Fruit fly (Drosophila melanogaster) Kc167 (cell line): ENCODE data around the gene CG17300.

Experiments used
- Myc ChIP-seq: fragments of >200 bp; optimal IDR thresholded peaks from 2 replicates; lab custom pipeline; 2017; ENCODE audit warnings: missing external identifiers
- Sin3A ChIP-seq: fragments of >200 bp; optimal IDR thresholded peaks from 2 replicates; lab custom pipeline; 2018; ENCODE audit warnings: missing external identifiers
- h ChIP-seq: fragments of >200 bp; optimal IDR thresholded peaks from 3 replicates; lab custom pipeline; 2018; ENCODE audit warnings: missing external identifiers
- insv ChIP-seq: fragments of >200 bp; optimal IDR thresholded peaks from 3 replicates; lab custom pipeline; 2018; ENCODE audit warnings: missing external identifiers
- psq ChIP-seq: fragments of >200 bp; optimal IDR thresholded peaks from 2 replicates; lab custom pipeline; 2017; ENCODE audit warnings: missing external identifiers
- ttk ChIP-seq: sonication (Bioruptor generic); optimal IDR thresholded peaks from 2 replicates; lab custom pipeline; 2017; ENCODE audit warnings: missing external identifiers

CG17300 gene

DNA sequence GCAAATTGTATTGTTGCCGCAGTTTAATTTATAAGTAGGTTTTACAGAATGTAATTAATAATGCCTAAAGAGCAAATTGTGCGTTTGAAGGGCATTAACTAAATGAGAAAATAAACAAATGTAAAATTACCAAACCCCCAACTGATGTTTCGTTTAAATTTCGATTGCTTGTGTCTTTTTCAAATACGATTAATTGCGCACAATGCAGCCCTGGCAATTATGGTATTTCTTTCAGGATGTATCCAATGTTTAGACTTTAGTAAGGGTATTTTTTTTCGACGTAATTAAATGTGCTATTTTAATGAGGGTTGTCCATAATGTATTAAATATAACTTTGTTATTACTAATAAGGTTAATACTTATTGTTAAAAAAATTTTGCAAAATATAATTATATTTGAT, 46.2 kb downstream of the CG17300 start:
- TF ChIP-seq Sin3A (lab: Kevin White, UChicago) (no peak), ttk (lab: Kevin White, UChicago) (no peak), psq (lab: Kevin White, UChicago) (no peak), h (no peak), Myc (no peak)

DNA sequence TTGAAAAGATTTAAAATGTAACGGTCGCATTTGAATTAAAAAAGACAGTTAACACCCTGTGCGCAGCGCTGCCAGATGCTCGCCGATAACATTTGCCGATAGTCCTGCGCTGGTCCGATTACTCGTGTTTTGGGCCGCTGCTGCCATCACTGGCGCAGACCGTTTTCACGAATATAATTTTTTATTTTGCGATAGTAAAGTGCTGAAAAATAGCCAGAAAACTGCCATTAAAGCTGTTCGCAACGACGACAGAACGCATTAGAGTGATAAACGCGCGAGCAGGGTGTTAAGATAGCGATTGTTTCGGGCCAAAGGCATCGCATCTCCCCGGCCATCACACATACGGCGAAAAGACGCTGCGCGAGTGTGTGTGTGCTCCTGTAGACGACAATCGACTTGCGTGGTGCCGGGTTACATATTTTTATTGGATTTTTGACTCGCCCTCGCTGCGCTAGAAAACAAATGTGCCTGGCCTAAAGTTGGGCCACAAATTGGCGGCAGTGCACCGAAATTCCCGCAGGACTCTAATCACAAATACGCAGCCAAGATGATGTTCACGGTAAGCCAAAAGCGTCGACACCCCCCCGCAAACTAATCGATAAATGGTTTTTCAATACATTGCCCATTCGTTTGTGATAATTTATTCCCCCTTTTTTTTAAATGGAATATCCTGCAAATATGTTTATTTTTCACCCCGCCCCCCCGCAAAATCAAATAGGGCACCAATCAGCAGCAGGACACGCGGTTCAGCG, 50.2 kb downstream of the CG17300 start, which contains the start of gene Srrm1:
TSS of gene Srrm1 (plus strand) at position 116 of the 752 bp plus-strand sequence.
- TF ChIP-seq Myc = no peak
- no peak for TF ChIP-seq ttk (lab: Kevin White, UChicago)
- TF ChIP-seq psq (lab: Kevin White, UChicago) = no peak
- no peak for TF ChIP-seq h
- TF ChIP-seq insv (lab: Kevin White, UChicago) = no peak
- no peak for TF ChIP-seq Sin3A (lab: Kevin White, UChicago)
